Worm (Caenorhabditis elegans) whole organism, young adult: Measurements from ENCODE around the gene nhr-268.
"Not testable (repeated sequence)": the region's sequence is repeated elsewhere in the genome, so short reads cannot be mapped to it uniquely, and the experiment has no call there.

ENCODE experiments used
- F33H1.4 ChIP-seq: fragments of 200-800 bp; sonication (Bioruptor generic); IDR thresholded peaks from 2 replicates; pipeline ENCODE4 v1.3.6; 2022; ENCODE audit warnings: missing genetic modification reagents, missing genetic modification characterization, missing compliant biosample characterization
- F55B11.4 ChIP-seq: sonication (generic microtip); optimal IDR thresholded peaks from 2 replicates; lab custom pipeline; 2016; ENCODE audit warnings: missing compliant biosample characterization, missing genetic modification characterization, borderline replicate concordance; ENCODE audit not compliant: insufficient read depth
- F57A8.1 ChIP-seq: fragments of 200-800 bp; sonication (Bioruptor generic); optimal IDR thresholded peaks from 2 replicates; lab custom pipeline; 2018; ENCODE audit warnings: mild to moderate bottlenecking, missing genetic modification characterization, moderate library complexity, missing compliant biosample characterization
- T07F8.4 ChIP-seq: sonication (generic microtip); optimal IDR thresholded peaks from 2 replicates; lab custom pipeline; 2016; ENCODE audit warnings: mild to moderate bottlenecking, missing genetic modification characterization, moderate library complexity, missing compliant biosample characterization
- T26A5.8 ChIP-seq: sonication (generic microtip); optimal IDR thresholded peaks from 2 replicates; lab custom pipeline; 2016; ENCODE audit warnings: missing genetic modification characterization, missing compliant biosample characterization
- Y56A3A.18 ChIP-seq: fragments of 200-800 bp; sonication (Bioruptor generic); IDR thresholded peaks from 2 replicates; pipeline ENCODE4 v1.3.6; 2022; ENCODE audit warnings: missing genetic modification reagents, missing genetic modification characterization, missing compliant biosample characterization
- Y95B8A.8 ChIP-seq: fragments of 200-800 bp; sonication (Bioruptor generic); IDR thresholded peaks from 2 replicates; pipeline ENCODE4 v1.3.6; 2022; ENCODE audit warnings: missing genetic modification reagents, missing genetic modification characterization, missing compliant biosample characterization
- ZK185.1 ChIP-seq: sonication (generic microtip); optimal IDR thresholded peaks from 2 replicates; lab custom pipeline; 2016; ENCODE audit warnings: mild to moderate bottlenecking, missing genetic modification characterization, missing compliant biosample characterization; ENCODE audit not compliant: poor library complexity, severe bottlenecking
- attf-3 ChIP-seq: fragments of 200-800 bp; sonication (Bioruptor generic); conservative IDR thresholded peaks from 2 replicates; pipeline ENCODE4 v1.3.6; 2022; ENCODE audit warnings: missing genetic modification reagents, missing genetic modification characterization, missing compliant biosample characterization
- attf-6 ChIP-seq: fragments of 200-800 bp; sonication (Bioruptor generic); IDR thresholded peaks from 2 replicates; pipeline ENCODE4 v1.3.6; 2022; ENCODE audit warnings: missing genetic modification reagents, missing genetic modification characterization, missing compliant biosample characterization
- cebp-1 ChIP-seq, 2 experiments: fragments of 200-800 bp in 1 of 2; sonication (Bioruptor generic) in 1 of 2; sonication (generic microtip) in 1 of 2; IDR thresholded peaks in 1 of 2; optimal IDR thresholded peaks in 1 of 2; 2 replicates each; pipeline versions ENCODE4 v1.3.6 to Lab custom; 2017 to 2022; ENCODE audit warnings: missing compliant biosample characterization in 2 of 2, missing genetic modification characterization in 2 of 2, mild to moderate bottlenecking in 1 of 2, missing genetic modification reagents in 1 of 2, moderate library complexity in 1 of 2
- egrh-3 ChIP-seq: fragments of 200-800 bp; sonication (Bioruptor generic); IDR thresholded peaks from 2 replicates; pipeline ENCODE4 v1.3.6; 2022; ENCODE audit warnings: missing genetic modification reagents, missing genetic modification characterization, missing compliant biosample characterization
- ekl-4 ChIP-seq: fragments of 200-800 bp; sonication (Bioruptor generic); IDR thresholded peaks from 2 replicates; pipeline ENCODE4 v1.3.6; 2022; ENCODE audit warnings: missing genetic modification reagents, missing genetic modification characterization, missing compliant biosample characterization
- fkh-3 ChIP-seq: sonication (generic microtip); optimal IDR thresholded peaks from 2 replicates; lab custom pipeline; 2016; ENCODE audit warnings: mild to moderate bottlenecking, missing genetic modification characterization, missing compliant biosample characterization
- hmg-1.2 ChIP-seq: fragments of 200-800 bp; sonication (Bioruptor generic); IDR thresholded peaks from 2 replicates; pipeline ENCODE4 v1.3.6; 2022; ENCODE audit warnings: missing genetic modification reagents, missing genetic modification characterization, missing compliant biosample characterization
- let-526 ChIP-seq: fragments of 200-800 bp; sonication (Bioruptor generic); IDR thresholded peaks from 2 replicates; pipeline ENCODE4 v1.3.6; 2022; ENCODE audit warnings: missing genetic modification reagents, missing genetic modification characterization, missing compliant biosample characterization
- let-607 ChIP-seq, 2 experiments: fragments of 200-800 bp in 1 of 2; sonication (Bioruptor generic) in 1 of 2; sonication (generic microtip) in 1 of 2; optimal IDR thresholded peaks; 2 replicates each; lab custom pipeline; 2016 to 2018; ENCODE audit warnings: mild to moderate bottlenecking in 2 of 2, missing compliant biosample characterization in 2 of 2, missing genetic modification characterization in 2 of 2, moderate library complexity in 2 of 2, missing genotype in 1 of 2
- lin-26 ChIP-seq: fragments of 200-800 bp; sonication (Bioruptor generic); IDR thresholded peaks from 2 replicates; pipeline ENCODE4 v1.3.6; 2022; ENCODE audit warnings: missing genetic modification reagents, missing genetic modification characterization, missing compliant biosample characterization
- mxl-1 ChIP-seq: sonication (generic microtip); optimal IDR thresholded peaks from 2 replicates; lab custom pipeline; 2016; ENCODE audit warnings: missing genetic modification characterization, missing compliant biosample characterization
- nfya-2 ChIP-seq: fragments of 200-800 bp; sonication (Bioruptor generic); IDR thresholded peaks from 2 replicates; pipeline ENCODE4 v1.3.6; 2022; ENCODE audit warnings: missing genetic modification reagents, missing genetic modification characterization, missing compliant biosample characterization
- nhr-27 ChIP-seq: fragments of 200-800 bp; sonication (Bioruptor generic); optimal IDR thresholded peaks from 2 replicates; lab custom pipeline; 2018; ENCODE audit warnings: mild to moderate bottlenecking, missing genetic modification characterization, moderate library complexity, missing compliant biosample characterization
- sea-2 ChIP-seq: fragments of 200-800 bp; sonication (Bioruptor generic); IDR thresholded peaks from 2 replicates; pipeline ENCODE4 v1.3.6; 2022; ENCODE audit warnings: missing genetic modification characterization, missing compliant biosample characterization
- somi-1 ChIP-seq: fragments of 200-800 bp; sonication (Bioruptor generic); optimal IDR thresholded peaks from 2 replicates; lab custom pipeline; 2018; ENCODE audit warnings: mild to moderate bottlenecking, missing genetic modification characterization, missing compliant biosample characterization
- tbx-9 ChIP-seq: sonication (generic microtip); optimal IDR thresholded peaks from 2 replicates; lab custom pipeline; 2016; ENCODE audit warnings: borderline replicate concordance, missing genetic modification characterization, inconsistent platforms, missing compliant biosample characterization
- unc-130 ChIP-seq: sonication (generic microtip); optimal IDR thresholded peaks from 2 replicates; lab custom pipeline; 2016; ENCODE audit warnings: missing genetic modification reagents, missing genetic modification characterization, missing compliant biosample characterization
- xnd-1 ChIP-seq: sonication (generic microtip); optimal IDR thresholded peaks from 2 replicates; lab custom pipeline; 2016; ENCODE audit warnings: missing genotype, missing genetic modification reagents, missing genetic modification characterization, missing compliant biosample characterization
- ztf-26 ChIP-seq: sonication (generic microtip); optimal IDR thresholded peaks from 2 replicates; lab custom pipeline; 2017; ENCODE audit warnings: missing genetic modification characterization, missing compliant biosample characterization

nhr-268 gene

ce11 chrV:15689952-15690351 is at the start of gene nhr-268:
Gene nhr-268, plus strand, starts transcription at chrV:15690252.
- TF ChIP-seq sea-2 (no peak), F33H1.4 (no peak), hmg-1.2 (GFP tag; lab: Robert Waterston, UW) (no peak), ZK185.1 (tag; lab: Kevin White, UChicago) (no peak), nhr-27 (tag; lab: Kevin White, UChicago) (no peak), let-526 (no peak), somi-1 (GFP tag; lab: Kevin White, UChicago) (no peak)

- not testable (repeated sequence) for TF ChIP-seq fkh-3 (tag; lab: Kevin White, UChicago); nhr-27 (tag; lab: Kevin White, UChicago); mxl-1
- TF ChIP-seq, all 124 proteins: peak for 0; not testable (repeated sequence) for 124
Measured at ce11 chrV:15643192-15643591, 46.9 kb upstream of the nhr-268 start, which contains the start of gene C55A1.4. Gene C55A1.4, minus strand, starts transcription at chrV:15643292.

DNA sequence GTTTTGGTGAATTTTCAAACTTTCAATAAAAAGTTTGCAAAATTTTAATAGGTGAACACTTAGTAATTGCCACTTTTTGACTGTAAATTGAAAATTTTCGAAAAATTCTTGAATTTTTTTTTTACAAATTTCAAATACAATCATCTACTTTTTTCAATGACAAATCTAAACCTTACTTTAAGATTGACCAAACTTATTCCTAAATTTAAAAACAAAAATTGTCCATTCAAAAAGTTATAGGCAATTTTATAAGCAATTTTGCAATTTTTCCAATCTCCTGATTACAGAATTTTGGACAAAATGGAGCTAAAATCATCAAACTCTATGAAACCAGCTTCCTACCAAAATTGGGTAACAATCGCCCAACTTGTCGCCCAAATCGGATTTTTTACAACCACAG is 45.5 kb upstream of the nhr-268 start, which contains the start of gene str-23:
str-23 (plus strand) TSS at position 301 of the 400 bp plus-strand sequence.
- TF ChIP-seq egrh-3 (no peak), fkh-3 (tag; lab: Kevin White, UChicago) (no peak), unc-130 (no peak), lin-26 (no peak), ztf-26 (tag; lab: Kevin White, UChicago) (no peak), xnd-1 (no peak)
- TF ChIP-seq, all 124 proteins: peak for 0

ce11 chrV:15647536-15648085 is 42.4 kb upstream of the nhr-268 start, which contains the start of the genes C55A1.7 and C55A1.6:
Gene C55A1.7, minus strand, starts transcription at chrV:15647636.
Gene C55A1.6, plus strand, starts transcription at chrV:15648035.
- TF ChIP-seq F57A8.1 (GFP tag; lab: Kevin White, UChicago); Y56A3A.18 (GFP tag; lab: Robert Waterston, UW); T26A5.8 (tag; lab: Kevin White, UChicago): not testable (repeated sequence)

DNA sequence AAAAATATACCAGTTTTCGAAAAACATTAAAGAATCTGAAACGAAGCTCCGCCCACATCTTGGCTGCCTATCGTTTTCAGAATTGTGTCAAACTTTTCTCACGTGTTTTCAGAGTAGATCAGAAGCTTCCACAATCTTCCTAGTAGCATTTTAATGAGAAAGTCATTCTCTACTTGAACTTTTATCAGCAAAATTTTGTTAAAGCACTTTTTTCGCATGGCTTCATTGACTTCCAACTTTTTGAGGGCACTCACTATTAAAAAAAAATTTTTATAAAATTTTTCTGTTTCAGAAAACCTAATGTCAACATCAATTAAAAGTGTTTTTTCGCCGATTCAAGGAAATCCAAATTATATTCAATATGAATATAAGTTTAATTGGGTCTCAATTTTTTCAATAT is 39.9 kb upstream of the nhr-268 start, which contains the start of gene sru-42:
sru-42 (plus strand) TSS at position 301 of the 400 bp plus-strand sequence.
- TF ChIP-seq nfya-2 (GFP tag; lab: Robert Waterston, UW) = no peak
- TF ChIP-seq T07F8.4 = no peak
- no peak for TF ChIP-seq tbx-9 (tag; lab: Kevin White, UChicago)
- TF ChIP-seq Y95B8A.8 (GFP tag; lab: Robert Waterston, UW) = no peak
- TF ChIP-seq let-607 (tag; optimal IDR thresholded peaks at IDR 0.05; lab: Kevin White, UChicago) = no peak

DNA sequence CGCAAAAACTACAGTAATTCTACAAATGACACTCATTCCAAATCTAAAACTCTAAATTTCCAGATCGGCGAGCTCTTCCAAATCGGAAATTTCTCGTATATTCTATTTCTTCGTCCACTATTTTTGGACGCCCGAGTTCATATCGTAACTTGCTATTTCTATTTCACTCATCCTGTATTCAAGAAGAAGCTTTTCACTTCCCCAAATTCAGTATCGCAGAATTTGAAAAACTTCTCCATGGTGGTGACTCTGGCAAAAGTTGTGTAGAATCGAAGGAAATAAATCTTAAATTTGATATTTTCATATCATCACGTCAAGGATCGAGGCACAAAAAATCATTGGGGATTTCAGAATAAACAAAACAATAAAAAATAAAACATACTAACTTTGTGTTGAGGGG is 37.9 kb upstream of the nhr-268 start:
- TF ChIP-seq F55B11.4 (tag; lab: Kevin White, UChicago) = no peak
- TF ChIP-seq cebp-1 (GFP tag; IDR thresholded peaks at IDR 0.05; lab: Robert Waterston, UW) = no peak
- TF ChIP-seq cebp-1 (tag; optimal IDR thresholded peaks at IDR 0.05; lab: Kevin White, UChicago) = peak; percentile 42
- no peak for TF ChIP-seq Y56A3A.18 (GFP tag; lab: Robert Waterston, UW)
- TF ChIP-seq attf-6 (GFP tag; lab: Robert Waterston, UW) = 0 out of 2 replicates have a peak, but pooled peaks have one; percentile 15
- TF ChIP-seq ekl-4 (GFP tag; lab: Robert Waterston, UW) = peak; percentile 49; the same call in 1 of the 2 replicates
- 0 out of 2 replicates have a peak, but pooled peaks have one; percentile 27 for TF ChIP-seq attf-3
